Fruit fly (Drosophila melanogaster): ENCODE data around the gene lds.

Gene lds

DNA sequence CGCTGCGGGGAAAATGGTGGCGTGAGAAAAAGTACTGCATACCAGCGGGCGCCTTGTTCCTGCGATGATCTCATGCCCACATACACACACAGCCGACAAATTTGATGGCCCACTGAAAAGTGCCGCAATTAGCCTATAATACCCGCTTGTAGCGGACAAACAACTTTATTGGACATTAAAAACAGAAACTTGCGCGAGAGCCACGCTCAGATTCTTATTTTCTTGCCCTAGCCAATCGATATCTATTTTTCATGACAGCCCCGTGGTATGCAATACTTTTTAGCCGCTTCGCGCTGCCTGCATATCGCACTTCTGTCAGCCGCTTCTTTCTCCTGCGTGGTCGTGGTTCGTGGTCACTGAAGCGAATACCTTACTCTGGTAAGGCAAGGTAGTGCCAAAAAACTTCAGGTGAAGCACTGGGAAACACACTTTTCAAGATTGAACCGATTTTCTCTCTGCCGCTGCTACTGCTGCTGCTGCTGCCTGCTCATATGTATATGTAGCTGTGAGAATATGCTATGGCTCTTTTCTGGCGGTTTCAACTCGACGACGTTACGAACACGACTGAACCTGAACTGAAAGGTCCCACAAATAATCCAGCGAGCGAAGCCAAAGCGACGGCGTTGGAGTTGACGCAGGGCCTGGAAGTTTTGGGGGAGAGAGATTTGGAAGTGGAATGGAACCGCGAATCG is 33.9 kb upstream of the lds start, which contains the start of gene CG17816 (continued):
- TF ChIP-seq CG6813 (GFP tag; optimal IDR thresholded peaks at IDR 0.05), result no peak
- TF ChIP-seq dimm (GFP tag; IDR thresholded peaks at IDR 0.05), result no peak
- TF ChIP-seq Jarid2 (GFP tag; optimal IDR thresholded peaks at IDR 0.05), result peak; percentile 78
- TF ChIP-seq tup (GFP tag; optimal IDR thresholded peaks at IDR 0.05), result no peak
- TF ChIP-seq CG17612 (GFP tag; IDR thresholded peaks at IDR 0.05), result no peak
- peak; percentile 37 for TF ChIP-seq scrt (GFP tag; optimal IDR thresholded peaks at IDR 0.05)
- no peak for TF ChIP-seq CG31441 (GFP tag; IDR thresholded peaks at IDR 0.05)
- TF ChIP-seq Trl (optimal IDR thresholded peaks at IDR 0.05), result peak in 1 of 2 experiments; percentile 11
- TF ChIP-seq Trl (GFP tag; optimal IDR thresholded peaks at IDR 0.05), result no peak
- TF ChIP-seq HHEX (GFP tag; optimal IDR thresholded peaks at IDR 0.05), result peak; percentile 43
- 0 out of 3 replicates have a peak, but pooled peaks have one; percentile 7 for TF ChIP-seq so (GFP tag; IDR thresholded peaks at IDR 0.05)
- TF ChIP-seq CG15601 (tag; optimal IDR thresholded peaks at IDR 0.05), result peak; percentile 13
- TF ChIP-seq CG8290 (GFP tag; optimal IDR thresholded peaks at IDR 0.05), result no peak
- TF ChIP-seq CG8290 (tag; optimal IDR thresholded peaks at IDR 0.05), result peak in 1 of 2 experiments; percentile 33
- TF ChIP-seq CHES-1-like (GFP tag; optimal IDR thresholded peaks at IDR 0.05), result no peak
- TF ChIP-seq MESR4 (GFP tag; optimal IDR thresholded peaks at IDR 0.05), result peak; percentile 19
- TF ChIP-seq al (GFP tag; IDR thresholded peaks at IDR 0.05), result no peak
- TF ChIP-seq HLH54F (GFP tag; optimal IDR thresholded peaks at IDR 0.05), result no peak
- TF ChIP-seq CG11247 (GFP tag; IDR thresholded peaks at IDR 0.05), result no peak
- no peak for TF ChIP-seq CG12659 (GFP tag; optimal IDR thresholded peaks at IDR 0.05)

- TF ChIP-seq Rx (GFP tag; IDR thresholded peaks at IDR 0.05) (no peak), Taf1 (GFP tag; IDR thresholded peaks at IDR 0.05) (no peak), amos (GFP tag; IDR thresholded peaks at IDR 0.05; ENCODE audit: partially characterized antibody) (no peak; the same call in 1 of the 2 replicates), NC2β (GFP tag; optimal IDR thresholded peaks at IDR 0.05) (peak; percentile 24), Hr78 (GFP tag; optimal IDR thresholded peaks at IDR 0.05) (no peak), Fer2 (tag; optimal IDR thresholded peaks at IDR 0.05) (no peak), CG5245 (GFP tag; optimal IDR thresholded peaks at IDR 0.05) (no peak), CG32772 (GFP tag; IDR thresholded peaks at IDR 0.05) (no peak), sr (GFP tag; IDR thresholded peaks at IDR 0.05) (no peak), CG2678 (tag; optimal IDR thresholded peaks at IDR 0.05) (peak; percentile 41), pita (GFP tag; optimal IDR thresholded peaks at IDR 0.05) (no peak), croc (GFP tag; conservative IDR thresholded peaks at IDR 0.05) (no peak), oc (tag; optimal IDR thresholded peaks at IDR 0.05) (no peak), CG13123 (GFP tag; optimal IDR thresholded peaks at IDR 0.05) (no peak), Atf3 (GFP tag; optimal IDR thresholded peaks at IDR 0.05) (peak; percentile 55), CG17829 (tag; optimal IDR thresholded peaks at IDR 0.05) (peak; percentile 45), CTCF (GFP tag; optimal IDR thresholded peaks at IDR 0.05) (no peak), CkIIα-i1 (GFP tag; IDR thresholded peaks at IDR 0.05) (no peak), Ets65A (GFP tag) (peak; percentile 34), Optix (GFP tag; IDR thresholded peaks at IDR 0.05) (no peak), lmd (GFP tag; IDR thresholded peaks at IDR 0.05) (peak; percentile 38), CG6254 (GFP tag; optimal IDR thresholded peaks at IDR 0.05) (no peak), Dip3 (GFP tag; optimal IDR thresholded peaks at IDR 0.05) (peak; percentile 53), CG11247 (GFP tag; IDR thresholded peaks at IDR 0.05) (0 out of 2 replicates have a peak, but pooled peaks have one; percentile 21), CrebB (tag; optimal IDR thresholded peaks at IDR 0.05) (peak; percentile 63), row (GFP tag; IDR thresholded peaks at IDR 0.05) (peak; percentile 59; the same call in 2 of the 3 replicates), stc (GFP tag; IDR thresholded peaks at IDR 0.05) (peak; percentile 6; the same call in 1 of the 2 replicates), CG12659 (GFP tag; optimal IDR thresholded peaks at IDR 0.05) (peak; percentile 76), CG15011 (GFP tag; optimal IDR thresholded peaks at IDR 0.05) (no peak), toy (GFP tag; IDR thresholded peaks at IDR 0.05) (0 out of 2 replicates have a peak, but pooled peaks have one; percentile 5), HLH54F (GFP tag; optimal IDR thresholded peaks at IDR 0.05) (peak; percentile 69), Lpt (GFP tag; optimal IDR thresholded peaks at IDR 0.05) (no peak), Mes4 (GFP tag; optimal IDR thresholded peaks at IDR 0.05) (peak; percentile 29), HLHmδ (GFP tag; optimal IDR thresholded peaks at IDR 0.05) (no peak)
These were observed 33.4 kb upstream of the lds start, which contains the start of gene ArgRS-m for dm6 chr3R:7886859-7887190. Gene ArgRS-m (plus strand): TSS chr3R:7887045.

Measured in whole organism, embryonic.